Fruit fly (Drosophila melanogaster) whole organism, embryonic: ENCODE results near the gene UQCR-6.4L.
A peak's percentile ranks its signal among the peaks of the same experiment; 100 is the strongest.

Experiments used
- CG10147 ChIP-seq: fragments of 200-800 bp; sonication (Bioruptor generic); optimal IDR thresholded peaks from 2 replicates; lab custom pipeline; 2019; ENCODE audit warnings: missing biosample characterization, mild to moderate bottlenecking, missing genetic modification characterization, moderate library complexity
- CG10209 ChIP-seq: fragments of 200-800 bp; sonication (Bioruptor generic); optimal IDR thresholded peaks from 3 replicates; lab custom pipeline; 2017; ENCODE audit warnings: missing biosample characterization, mild to moderate bottlenecking, missing genetic modification characterization, missing genetic modification reagents
- CG11093 ChIP-seq: fragments of 200-800 bp; sonication (Bioruptor generic); IDR thresholded peaks from 3 replicates; pipeline ENCODE4 v1.3.6; 2022; ENCODE audit warnings: missing biosample characterization, missing genetic modification characterization
- CG11723 ChIP-seq: fragments of 200-800 bp; sonication (Bioruptor generic); optimal IDR thresholded peaks from 2 replicates; lab custom pipeline; 2017; ENCODE audit warnings: missing biosample characterization, mild to moderate bottlenecking, missing genetic modification characterization
- CG13123 ChIP-seq: fragments of 200-800 bp; sonication (Bioruptor generic); optimal IDR thresholded peaks from 2 replicates; lab custom pipeline; 2016; ENCODE audit warnings: missing biosample characterization, missing genetic modification characterization
- CG13287 ChIP-seq: fragments of 200-800 bp; sonication (Bioruptor generic); IDR thresholded peaks from 2 replicates; pipeline ENCODE4 v1.3.6; 2022; ENCODE audit warnings: missing biosample characterization, missing genetic modification characterization; ENCODE audit not compliant: partially characterized antibody
- CG13296 ChIP-seq: fragments of 200-800 bp; sonication (Bioruptor generic); optimal IDR thresholded peaks from 3 replicates; lab custom pipeline; 2018; ENCODE audit warnings: missing biosample characterization, mild to moderate bottlenecking, missing genetic modification characterization
- CG14441 ChIP-seq: fragments of 200-800 bp; sonication (Bioruptor generic); IDR thresholded peaks from 2 replicates; pipeline ENCODE4 v1.3.6; 2022; ENCODE audit warnings: missing biosample characterization, missing genetic modification characterization
- CG15011 ChIP-seq: fragments of 200-800 bp; sonication (Bioruptor generic); optimal IDR thresholded peaks from 3 replicates; lab custom pipeline; 2018; ENCODE audit warnings: missing biosample characterization, mild to moderate bottlenecking, missing genetic modification characterization
- CG15696 ChIP-seq: fragments of 200-800 bp; sonication (Bioruptor generic); optimal IDR thresholded peaks from 2 replicates; lab custom pipeline; 2019; ENCODE audit warnings: missing biosample characterization, mild to moderate bottlenecking, missing genetic modification characterization, moderate library complexity
- CG18476 ChIP-seq: fragments of 200-800 bp; sonication (Bioruptor generic); optimal IDR thresholded peaks from 2 replicates; lab custom pipeline; 2016; ENCODE audit warnings: missing biosample characterization, mild to moderate bottlenecking, missing genetic modification characterization
- CG30020 ChIP-seq: fragments of 200-800 bp; optimal IDR thresholded peaks from 2 replicates; lab custom pipeline; 2019; ENCODE audit warnings: missing biosample characterization, mild to moderate bottlenecking, missing genetic modification characterization, moderate library complexity
- CG3163 ChIP-seq: fragments of 200-800 bp; sonication (Bioruptor generic); optimal IDR thresholded peaks from 3 replicates; lab custom pipeline; 2016; ENCODE audit warnings: missing biosample characterization, missing genetic modification characterization
- CG3281 ChIP-seq: fragments of 200-800 bp; sonication (Bioruptor generic); optimal IDR thresholded peaks from 3 replicates; lab custom pipeline; 2017; ENCODE audit warnings: missing biosample characterization, mild to moderate bottlenecking, missing genetic modification characterization
- CG4328 ChIP-seq: fragments of 200-800 bp; sonication (Bioruptor generic); optimal IDR thresholded peaks from 3 replicates; lab custom pipeline; 2017; ENCODE audit warnings: missing biosample characterization, missing genetic modification reagents, missing genetic modification characterization
- CG4424 ChIP-seq: fragments of 200-800 bp; sonication (Bioruptor generic); optimal IDR thresholded peaks from 3 replicates; lab custom pipeline; 2016; ENCODE audit warnings: missing biosample characterization, missing genetic modification characterization
- CG4730 ChIP-seq: fragments of 200-800 bp; sonication (Bioruptor generic); IDR thresholded peaks from 2 replicates; pipeline ENCODE4 v1.3.6; 2022; ENCODE audit warnings: missing biosample characterization, missing genetic modification characterization
- CG6254 ChIP-seq: fragments of 200-800 bp; sonication (Bioruptor generic); optimal IDR thresholded peaks from 3 replicates; lab custom pipeline; 2017; ENCODE audit warnings: mild to moderate bottlenecking, missing biosample characterization, missing genetic modification reagents, missing genetic modification characterization
- CG7271 ChIP-seq: fragments of 200-800 bp; sonication (Bioruptor generic); optimal IDR thresholded peaks from 2 replicates; lab custom pipeline; 2018; ENCODE audit warnings: missing biosample characterization, mild to moderate bottlenecking, missing genetic modification characterization, moderate library complexity
- CG7556 ChIP-seq: fragments of 200-800 bp; sonication (Bioruptor generic); optimal IDR thresholded peaks from 2 replicates; lab custom pipeline; 2017; ENCODE audit warnings: missing biosample characterization, mild to moderate bottlenecking, missing genetic modification characterization
- CG7963 ChIP-seq: fragments of 200-800 bp; sonication (Bioruptor generic); IDR thresholded peaks from 3 replicates; pipeline ENCODE4 v1.3.6; 2022; ENCODE audit warnings: missing biosample characterization, missing genetic modification characterization; ENCODE audit not compliant: partially characterized antibody
- CG9437 ChIP-seq: fragments of 200-800 bp; sonication (Bioruptor generic); optimal IDR thresholded peaks from 2 replicates; lab custom pipeline; 2018; ENCODE audit warnings: missing biosample characterization, mild to moderate bottlenecking, missing genetic modification characterization
- CG9932 ChIP-seq: fragments of 200-800 bp; sonication (Bioruptor generic); IDR thresholded peaks from 2 replicates; pipeline ENCODE4 v1.3.6; 2022; ENCODE audit warnings: missing biosample characterization, missing genetic modification characterization
- CHES-1-like ChIP-seq: fragments of 200-800 bp; sonication (Bioruptor generic); optimal IDR thresholded peaks from 2 replicates; lab custom pipeline; 2016; ENCODE audit warnings: missing biosample characterization, missing genetic modification characterization
- CTCF ChIP-seq: fragments of 200-800 bp; sonication (Bioruptor generic); optimal IDR thresholded peaks from 2 replicates; lab custom pipeline; 2017; ENCODE audit warnings: missing biosample characterization, mild to moderate bottlenecking, missing genetic modification characterization, moderate library complexity
- Chrac-16 ChIP-seq: fragments of 200-800 bp; sonication (Bioruptor generic); optimal IDR thresholded peaks from 3 replicates; lab custom pipeline; 2016; ENCODE audit warnings: missing biosample characterization, missing genetic modification characterization
- HLH3B ChIP-seq: fragments of 200-800 bp; sonication (Bioruptor generic); IDR thresholded peaks from 2 replicates; pipeline ENCODE4 v1.3.6; 2022; ENCODE audit warnings: missing biosample characterization, missing genetic modification characterization
- Hand ChIP-seq: fragments of 200-800 bp; sonication (Bioruptor generic); optimal IDR thresholded peaks from 2 replicates; lab custom pipeline; 2017; ENCODE audit warnings: mild to moderate bottlenecking, missing biosample characterization, missing genetic modification reagents, missing genetic modification characterization
- HmgZ ChIP-seq: fragments of 200-800 bp; sonication (Bioruptor generic); optimal IDR thresholded peaks from 2 replicates; lab custom pipeline; 2018; ENCODE audit warnings: missing biosample characterization, mild to moderate bottlenecking, missing genetic modification characterization
- Med ChIP-seq: fragments of 200-800 bp; sonication (Bioruptor generic); peaks from one replicate; lab custom pipeline; 2016; ENCODE audit warnings: missing biosample characterization, missing genetic modification characterization, mild to moderate bottlenecking, inconsistent platforms, moderate library complexity
- Nf-YB ChIP-seq: fragments of 200-800 bp; sonication (Bioruptor generic); optimal IDR thresholded peaks from 3 replicates; lab custom pipeline; 2019; ENCODE audit warnings: missing biosample characterization, mild to moderate bottlenecking, missing genetic modification characterization, moderate library complexity
- Oli ChIP-seq: fragments of 200-800 bp; sonication (Bioruptor generic); optimal IDR thresholded peaks from 2 replicates; lab custom pipeline; 2018; ENCODE audit warnings: missing biosample characterization, mild to moderate bottlenecking, missing genetic modification characterization, moderate library complexity
- Pdp1 ChIP-seq, 2 experiments: fragments of 200-800 bp; sonication (Bioruptor generic); optimal IDR thresholded peaks; 3 replicates each; lab custom pipeline; 2016; ENCODE audit warnings: missing biosample characterization in 2 of 2, missing genetic modification characterization in 2 of 2, mild to moderate bottlenecking in 1 of 2, moderate library complexity in 1 of 2
- Poxn ChIP-seq: fragments of 200-800 bp; sonication (Bioruptor generic); IDR thresholded peaks from 2 replicates; pipeline ENCODE4 v1.3.6; 2022; ENCODE audit warnings: missing biosample characterization, missing genetic modification characterization
- Sry-δ ChIP-seq: fragments of 200-800 bp; sonication (Bioruptor generic); optimal IDR thresholded peaks from 2 replicates; lab custom pipeline; 2016; ENCODE audit warnings: missing biosample characterization, missing genetic modification characterization
- ase ChIP-seq: fragments of 200-800 bp; sonication (Bioruptor generic); IDR thresholded peaks from 3 replicates; pipeline ENCODE4 v1.3.6; 2022; ENCODE audit warnings: missing biosample characterization, missing genetic modification characterization
- bbx ChIP-seq: fragments of 200-800 bp; sonication (Bioruptor generic); IDR thresholded peaks from 2 replicates; pipeline ENCODE4 v1.3.6; 2022; ENCODE audit warnings: missing biosample characterization, missing genetic modification characterization; ENCODE audit not compliant: partially characterized antibody
- caup ChIP-seq: fragments of 200-800 bp; sonication (Bioruptor generic); optimal IDR thresholded peaks from 3 replicates; lab custom pipeline; 2017; ENCODE audit warnings: missing biosample characterization, mild to moderate bottlenecking, missing genetic modification characterization, moderate library complexity; ENCODE audit not compliant: severe bottlenecking
- corto ChIP-seq: fragments of 200-800 bp; sonication (Bioruptor generic); optimal IDR thresholded peaks from 2 replicates; lab custom pipeline; 2016; ENCODE audit warnings: missing biosample characterization, mild to moderate bottlenecking, missing genetic modification characterization, moderate library complexity
- emc ChIP-seq: fragments of 200-800 bp; sonication (Bioruptor generic); optimal IDR thresholded peaks from 2 replicates; lab custom pipeline; 2016; ENCODE audit warnings: missing biosample characterization, missing genetic modification characterization
- esg ChIP-seq: fragments of 200-800 bp; sonication (Bioruptor generic); conservative IDR thresholded peaks from 2 replicates; pipeline ENCODE4 v1.3.6; 2022; ENCODE audit warnings: missing biosample characterization, missing genetic modification characterization
- fd3F ChIP-seq: fragments of 200-800 bp; sonication (Bioruptor generic); optimal IDR thresholded peaks from 2 replicates; lab custom pipeline; 2018; ENCODE audit warnings: missing biosample characterization, mild to moderate bottlenecking, missing genetic modification characterization, moderate library complexity
- maf-S ChIP-seq: fragments of 200-800 bp; sonication (Bioruptor generic); optimal IDR thresholded peaks from 2 replicates; lab custom pipeline; 2016; ENCODE audit warnings: missing biosample characterization, missing genetic modification characterization
- nerfin-2 ChIP-seq: fragments of 200-800 bp; sonication (Bioruptor generic); IDR thresholded peaks from 2 replicates; pipeline ENCODE4 v1.3.6; 2022; ENCODE audit warnings: missing biosample characterization, missing genetic modification characterization; ENCODE audit not compliant: partially characterized antibody
- schlank ChIP-seq: fragments of 200-800 bp; sonication (Bioruptor generic); optimal IDR thresholded peaks from 2 replicates; lab custom pipeline; 2018; ENCODE audit warnings: missing biosample characterization, mild to moderate bottlenecking, missing genetic modification characterization
- scrt ChIP-seq: fragments of 200-800 bp; sonication (Bioruptor generic); optimal IDR thresholded peaks from 2 replicates; lab custom pipeline; 2018; ENCODE audit warnings: missing biosample characterization, mild to moderate bottlenecking, missing genetic modification characterization, moderate library complexity
- sima ChIP-seq: fragments of 200-800 bp; sonication (Bioruptor generic); optimal IDR thresholded peaks from 2 replicates; lab custom pipeline; 2016; ENCODE audit warnings: missing biosample characterization, missing genetic modification characterization
- toy ChIP-seq: fragments of 200-800 bp; sonication (Bioruptor generic); IDR thresholded peaks from 2 replicates; pipeline ENCODE4 v1.3.6; 2022; ENCODE audit warnings: missing biosample characterization, missing genetic modification characterization
- unc-4 ChIP-seq: fragments of 200-800 bp; sonication (Bioruptor generic); IDR thresholded peaks from 2 replicates; pipeline ENCODE4 v1.3.6; 2022; ENCODE audit warnings: missing biosample characterization, missing genetic modification characterization; ENCODE audit not compliant: partially characterized antibody
- vvl ChIP-seq: fragments of 200-800 bp; sonication (Bioruptor generic); IDR thresholded peaks from 2 replicates; pipeline ENCODE4 v1.3.6; 2022; ENCODE audit warnings: missing biosample characterization, missing genetic modification characterization
- wor ChIP-seq: fragments of 200-800 bp; sonication (Bioruptor generic); IDR thresholded peaks from 2 replicates; pipeline ENCODE4 v1.3.6; 2022; ENCODE audit warnings: missing biosample characterization, missing genetic modification characterization

Gene UQCR-6.4L

dm6 chr3L:16609120-16609519 is 42.6 kb downstream of the UQCR-6.4L start, which contains the start of gene CG4098 (continued):
- TF ChIP-seq CG7271 (tag; lab: Kevin White, UChicago) (no peak), Med (GFP tag; lab: Kevin White, UChicago) (peak; percentile 96), CTCF (GFP tag; lab: Kevin White, UChicago) (no peak), CG30020 (tag; lab: Kevin White, UChicago) (no peak), CG18476 (GFP tag; lab: Kevin White, UChicago) (no peak), CG6254 (GFP tag; lab: Kevin White, UChicago) (no peak), unc-4 (GFP tag; lab: Robert Waterston, UW) (no peak), CG4328 (no peak), CG11093 (GFP tag; lab: Robert Waterston, UW) (no peak), CG14441 (GFP tag; lab: Robert Waterston, UW) (peak; percentile 69), emc (GFP tag; lab: Kevin White, UChicago) (no peak), nerfin-2 (GFP tag; lab: Robert Waterston, UW) (no peak), CG11723 (no peak), Hand (no peak), Chrac-16 (GFP tag; lab: Kevin White, UChicago) (peak; percentile 51), maf-S (GFP tag; lab: Kevin White, UChicago) (peak; percentile 19), ase (GFP tag; lab: Robert Waterston, UW) (peak; percentile 53; the same call in 2 of the 3 replicates), CG7963 (GFP tag; lab: Robert Waterston, UW) (no peak), CG7556 (GFP tag; lab: Kevin White, UChicago) (peak; percentile 6), sima (no peak), CG10209 (GFP tag; lab: Kevin White, UChicago) (peak; percentile 38), Poxn (GFP tag; lab: Robert Waterston, UW) (no peak), CG13296 (GFP tag; lab: Kevin White, UChicago) (peak; percentile 28), Pdp1 (GFP tag; optimal IDR thresholded peaks at IDR 0.05; lab: Kevin White, UChicago) (peak; percentile 63 to 65), CG10147 (peak; percentile 13), CG9932 (GFP tag; lab: Robert Waterston, UW) (peak; percentile 88), toy (no peak), CG4730 (GFP tag; lab: Robert Waterston, UW) (peak; percentile 45; the same call in 1 of the 2 replicates), Nf-YB (no peak), HmgZ (peak; percentile 79), CG4424 (GFP tag; lab: Kevin White, UChicago) (no peak), vvl (GFP tag; lab: Robert Waterston, UW) (peak; percentile 90), CG15696 (tag; lab: Kevin White, UChicago) (no peak), corto (peak; percentile 17), CHES-1-like (GFP tag; lab: Kevin White, UChicago) (peak; percentile 46), bbx (GFP tag; lab: Robert Waterston, UW) (peak; percentile 23; the same call in 1 of the 2 replicates), Oli (tag; lab: Kevin White, UChicago) (peak; percentile 1), wor (GFP tag; lab: Robert Waterston, UW) (no peak), CG9437 (GFP tag; lab: Kevin White, UChicago) (no peak), CG13123 (peak; percentile 25), CG3281 (GFP tag; lab: Kevin White, UChicago) (peak; percentile 27), HLH3B (GFP tag; lab: Robert Waterston, UW) (peak; percentile 57), Sry-δ (peak; percentile 51), caup (GFP tag; lab: Kevin White, UChicago) (peak; percentile 55), fd3F (GFP tag; lab: Kevin White, UChicago) (no peak), CG3163 (GFP tag; lab: Kevin White, UChicago) (no peak), CG13287 (peak; percentile 55), schlank (tag; lab: Kevin White, UChicago) (peak; percentile 59), CG15011 (GFP tag; lab: Kevin White, UChicago) (no peak), esg (GFP tag; lab: Robert Waterston, UW) (peak; percentile 32; the same call in 1 of the 2 replicates), scrt (GFP tag; lab: Kevin White, UChicago) (no peak)
